Worm (Caenorhabditis elegans): Measurements from ENCODE around the gene nlp-16.
"Not testable (repeated sequence)": the region's sequence is repeated elsewhere in the genome, so short reads cannot be mapped to it uniquely, and the experiment has no call there.

nlp-16 gene

ce11 chrIV:6210574-6210973, 49.1 kb downstream of the nlp-16 start, which contains the start of the genes ugt-24 and C49A9.6:
TSS of gene ugt-24 (minus strand) at chrIV:6210720.
TSS of gene C49A9.6 (plus strand) at chrIV:6210936.
- no peak for TF ChIP-seq ceh-48 (tag; optimal IDR thresholded peaks at IDR 0.05)
- TF ChIP-seq gmeb-2 (tag; optimal IDR thresholded peaks at IDR 0.05): no peak
- no peak for TF ChIP-seq pha-2 (tag; optimal IDR thresholded peaks at IDR 0.05)
- no peak for TF ChIP-seq mec-3 (tag; optimal IDR thresholded peaks at IDR 0.05; ENCODE audit: borderline replicate concordance)
- TF ChIP-seq C38D4.7 (GFP tag; optimal IDR thresholded peaks at IDR 0.05): no peak
- no peak for TF ChIP-seq hlh-6 (tag; optimal IDR thresholded peaks at IDR 0.05)
- no peak for TF ChIP-seq T23F11.4 (GFP tag; optimal IDR thresholded peaks at IDR 0.05)
- TF ChIP-seq zip-5 (tag; optimal IDR thresholded peaks at IDR 0.05): no peak
- no peak for TF ChIP-seq C08G9.2 (tag; optimal IDR thresholded peaks at IDR 0.05)
- no peak for TF ChIP-seq ztf-16 (tag; optimal IDR thresholded peaks at IDR 0.05)
- TF ChIP-seq pag-3 (tag; optimal IDR thresholded peaks at IDR 0.05; ENCODE audit: borderline replicate concordance): no peak
- no peak for TF ChIP-seq nfya-1 (tag; optimal IDR thresholded peaks at IDR 0.05)
- TF ChIP-seq hlh-13 (GFP tag; optimal IDR thresholded peaks at IDR 0.05): no peak
- TF ChIP-seq pat-9 (tag; optimal IDR thresholded peaks at IDR 0.05): no peak
- no peak for TF ChIP-seq eyg-1 (tag; optimal IDR thresholded peaks at IDR 0.05)
- no peak for TF ChIP-seq ceh-34 (tag; optimal IDR thresholded peaks at IDR 0.05)
- no peak for TF ChIP-seq unc-86 (tag; optimal IDR thresholded peaks at IDR 0.05)
- no peak for TF ChIP-seq ceh-22 (tag; optimal IDR thresholded peaks at IDR 0.05)

DNA sequence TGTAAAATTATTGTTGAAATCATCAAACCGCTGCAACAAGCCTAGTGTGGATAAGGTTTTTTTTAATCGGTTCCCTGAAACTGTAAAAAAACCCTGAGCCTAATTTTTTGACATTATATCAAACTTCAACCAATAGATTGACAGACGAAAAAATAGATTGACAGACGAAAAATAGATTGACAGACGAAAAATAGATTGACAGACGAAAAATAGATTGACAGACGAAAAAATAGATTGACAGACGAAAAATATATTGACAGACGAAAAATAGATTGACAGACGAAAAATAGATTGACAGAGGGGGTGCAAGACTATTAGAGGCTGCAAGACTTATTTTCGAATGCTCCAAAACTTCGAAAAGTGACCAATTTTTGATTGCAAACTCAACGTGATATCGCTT, 49.7 kb downstream of the nlp-16 start:
- TF ChIP-seq ceh-45 (GFP tag; IDR thresholded peaks at IDR 0.05) (peak; percentile 7; the same call in 1 of the 2 replicates), unc-3 (GFP tag; conservative IDR thresholded peaks at IDR 0.05) (peak; percentile 34; the same call in 1 of the 2 replicates)
- not testable (repeated sequence) for TF ChIP-seq unc-3 (tag; optimal IDR thresholded peaks at IDR 0.05)

ce11 chrIV:6209337-6209736, 50.3 kb downstream of the nlp-16 start:
- TF ChIP-seq ceh-24 (tag; optimal IDR thresholded peaks at IDR 0.05): no peak
- TF ChIP-seq sox-4 (tag; optimal IDR thresholded peaks at IDR 0.05): no peak
- no peak for TF ChIP-seq lin-11 (tag; optimal IDR thresholded peaks at IDR 0.05)
- TF ChIP-seq nhr-11 (tag; optimal IDR thresholded peaks at IDR 0.05): no peak
- TF ChIP-seq K09A11.1 (tag; optimal IDR thresholded peaks at IDR 0.05; ENCODE audit: insufficient read depth): no peak
- no peak for TF ChIP-seq ztf-16 (tag; optimal IDR thresholded peaks at IDR 0.05)
- no peak for TF ChIP-seq dmd-4 (tag; optimal IDR thresholded peaks at IDR 0.05; ENCODE audit: borderline replicate concordance)
- TF ChIP-seq npax-4 (tag; optimal IDR thresholded peaks at IDR 0.05): no peak
- no peak for TF ChIP-seq T23F11.4 (GFP tag; optimal IDR thresholded peaks at IDR 0.05)
- no peak for TF ChIP-seq F13H6.1 (tag; optimal IDR thresholded peaks at IDR 0.05)
- no peak for TF ChIP-seq pqm-1 (tag; optimal IDR thresholded peaks at IDR 0.05)
- no peak for TF ChIP-seq odd-2 (tag; optimal IDR thresholded peaks at IDR 0.05)
- no peak for TF ChIP-seq unc-42 (tag; optimal IDR thresholded peaks at IDR 0.05)
- no peak for TF ChIP-seq pha-4 (tag; optimal IDR thresholded peaks at IDR 0.05)
- TF ChIP-seq gmeb-2 (tag; optimal IDR thresholded peaks at IDR 0.05): no peak
- no peak for TF ChIP-seq ceh-9 (tag; optimal IDR thresholded peaks at IDR 0.05)
- no peak for TF ChIP-seq ceh-48 (tag; optimal IDR thresholded peaks at IDR 0.05)

DNA sequence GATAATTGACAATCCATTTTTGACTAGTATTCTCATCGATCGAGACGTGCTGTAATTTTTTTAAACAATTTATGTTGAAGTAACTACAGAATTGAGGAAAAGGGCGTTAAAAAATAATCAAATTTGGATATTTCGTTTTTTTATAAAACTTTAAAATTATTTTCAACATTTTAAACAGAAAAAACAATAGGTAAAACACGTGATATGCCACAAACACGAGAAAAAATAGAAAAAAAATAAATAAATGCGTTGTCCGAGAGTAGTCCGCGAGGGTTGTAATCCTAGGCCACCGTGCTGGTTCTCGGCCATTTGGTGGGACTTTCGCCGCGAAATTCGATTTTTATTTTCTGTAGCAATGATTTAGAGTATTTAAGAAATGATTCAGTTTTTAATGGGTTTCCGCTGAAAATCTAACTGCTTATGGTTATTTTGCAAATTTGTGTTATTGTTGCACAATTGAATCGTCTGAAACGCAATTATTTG, 53.3 kb downstream of the nlp-16 start, which contains the start of gene C49A9.10:
Gene C49A9.10, minus strand, starts transcription at position 51 of the 483 bp plus-strand sequence.
- TF ChIP-seq fkh-6 (tag; optimal IDR thresholded peaks at IDR 0.05) (peak; percentile 47), lim-6 (tag; optimal IDR thresholded peaks at IDR 0.05) (peak; percentile 67), ceh-14 (tag; optimal IDR thresholded peaks at IDR 0.05) (peak; percentile 69), hlh-8 (tag; optimal IDR thresholded peaks at IDR 0.05) (peak; percentile 90), T23F11.4 (GFP tag; optimal IDR thresholded peaks at IDR 0.05) (no peak), ref-2 (tag; optimal IDR thresholded peaks at IDR 0.05) (peak; percentile 79), nfya-1 (tag; optimal IDR thresholded peaks at IDR 0.05) (peak; percentile 50), pha-2 (tag; optimal IDR thresholded peaks at IDR 0.05) (peak; percentile 28), unc-3 (GFP tag; conservative IDR thresholded peaks at IDR 0.05) (peak; percentile 73), unc-3 (tag; optimal IDR thresholded peaks at IDR 0.05) (no peak), ztf-16 (tag; optimal IDR thresholded peaks at IDR 0.05) (peak; percentile 22), syd-9 (tag; optimal IDR thresholded peaks at IDR 0.05) (peak; percentile 18), ceh-45 (GFP tag; IDR thresholded peaks at IDR 0.05) (0 out of 2 replicates have a peak, but pooled peaks have one; percentile 35), zip-5 (tag; optimal IDR thresholded peaks at IDR 0.05) (peak; percentile 69), ceh-9 (tag; optimal IDR thresholded peaks at IDR 0.05) (no peak), tbx-2 (tag; optimal IDR thresholded peaks at IDR 0.05) (peak; percentile 89), ceh-31 (tag; optimal IDR thresholded peaks at IDR 0.05) (peak; percentile 96), fax-1 (tag; optimal IDR thresholded peaks at IDR 0.05) (peak; percentile 70), pros-1 (tag; optimal IDR thresholded peaks at IDR 0.05) (no peak), F13H6.1 (tag; optimal IDR thresholded peaks at IDR 0.05) (peak; percentile 60), ceh-2 (tag; optimal IDR thresholded peaks at IDR 0.05) (peak; percentile 91), gmeb-2 (tag; optimal IDR thresholded peaks at IDR 0.05) (peak; percentile 33), sox-2 (GFP tag; IDR thresholded peaks at IDR 0.05) (no peak)
